Worm (Caenorhabditis elegans): Measurements from ENCODE around the gene vit-4.

ce11 chrX:3573482-3573881 lies 9.7 kb upstream of the vit-4 start, which contains the start of gene T27A10.5:
- no peak for TF ChIP-seq W03F9.2 (tag; optimal IDR thresholded peaks at IDR 0.05)
- no peak for TF ChIP-seq dao-5 (tag; optimal IDR thresholded peaks at IDR 0.05)

All from whole organism, L4/young adult.